Fruit fly (Drosophila melanogaster) whole organism, pupa: ENCODE measurements around the gene nst.

ENCODE experiments used
- CG10348 ChIP-seq: fragments of 200-800 bp; sonication (Bioruptor generic); IDR thresholded peaks from 2 replicates; pipeline ENCODE4 v1.3.6; 2022; ENCODE audit warnings: missing biosample characterization, missing genetic modification characterization
- CG12605 ChIP-seq: fragments of 200-800 bp; sonication (Bioruptor generic); IDR thresholded peaks from 2 replicates; pipeline ENCODE4 v1.3.6; 2022; ENCODE audit warnings: missing biosample characterization, missing genetic modification characterization
- CG13204 ChIP-seq: fragments of 200-800 bp; sonication (Bioruptor generic); optimal IDR thresholded peaks from 2 replicates; lab custom pipeline; 2018; ENCODE audit warnings: missing biosample characterization, mild to moderate bottlenecking, missing genetic modification characterization, moderate library complexity
- CG14655 ChIP-seq: fragments of 200-800 bp; sonication (Bioruptor generic); optimal IDR thresholded peaks from 3 replicates; lab custom pipeline; 2017; ENCODE audit warnings: mild to moderate bottlenecking, missing biosample characterization, missing genetic modification reagents, missing genetic modification characterization
- CG15710 ChIP-seq: fragments of 200-800 bp; sonication (Bioruptor generic); optimal IDR thresholded peaks from 2 replicates; lab custom pipeline; 2018; ENCODE audit warnings: missing biosample characterization, mild to moderate bottlenecking, missing genetic modification characterization, moderate library complexity
- CG17806 ChIP-seq: fragments of 200-800 bp; sonication (Bioruptor generic); optimal IDR thresholded peaks from 2 replicates; lab custom pipeline; 2018; ENCODE audit warnings: missing biosample characterization, mild to moderate bottlenecking, missing genetic modification characterization, moderate library complexity
- CG32121 ChIP-seq: fragments of 200-800 bp; sonication (Bioruptor generic); IDR thresholded peaks from 2 replicates; pipeline ENCODE4 v1.3.6; 2022; ENCODE audit warnings: missing biosample characterization, missing genetic modification characterization
- CG34367 ChIP-seq: fragments of 200-800 bp; sonication (Bioruptor generic); optimal IDR thresholded peaks from 2 replicates; lab custom pipeline; 2018; ENCODE audit warnings: missing biosample characterization, mild to moderate bottlenecking, missing genetic modification characterization
- CG4496 ChIP-seq: fragments of 200-800 bp; sonication (Bioruptor generic); IDR thresholded peaks from 3 replicates; pipeline ENCODE4 v1.3.6; 2022; ENCODE audit warnings: missing biosample characterization, missing genetic modification characterization
- CG8159 ChIP-seq: fragments of 200-800 bp; sonication (Bioruptor generic); optimal IDR thresholded peaks from 3 replicates; lab custom pipeline; 2018; ENCODE audit warnings: missing biosample characterization, mild to moderate bottlenecking, missing genetic modification characterization, moderate library complexity
- CG8301 ChIP-seq: fragments of 200-800 bp; sonication (Bioruptor generic); optimal IDR thresholded peaks from 2 replicates; lab custom pipeline; 2018; ENCODE audit warnings: missing biosample characterization, mild to moderate bottlenecking, missing genetic modification characterization
- CG9948 ChIP-seq: fragments of 200-800 bp; sonication (Bioruptor generic); optimal IDR thresholded peaks from 2 replicates; lab custom pipeline; 2018; ENCODE audit warnings: missing biosample characterization, mild to moderate bottlenecking, missing genetic modification characterization, moderate library complexity
- D1 ChIP-seq: fragments of 200-800 bp; sonication (Bioruptor generic); optimal IDR thresholded peaks from 2 replicates; lab custom pipeline; 2018; ENCODE audit warnings: missing biosample characterization, mild to moderate bottlenecking, missing genetic modification characterization, moderate library complexity
- EcR ChIP-seq: fragments of 200-800 bp; sonication (Bioruptor generic); optimal IDR thresholded peaks from 3 replicates; lab custom pipeline; 2019; ENCODE audit warnings: missing biosample characterization, missing genetic modification characterization, mild to moderate bottlenecking, moderate library complexity, missing genetic modification reagents
- Ets98B ChIP-seq: fragments of 200-800 bp; sonication (Bioruptor generic); IDR thresholded peaks from 2 replicates; pipeline ENCODE4 v1.3.6; 2022; ENCODE audit warnings: missing biosample characterization, missing genetic modification characterization
- Pif1A ChIP-seq: fragments of 200-800 bp; sonication (Bioruptor generic); optimal IDR thresholded peaks from 3 replicates; lab custom pipeline; 2016; ENCODE audit warnings: missing biosample characterization, missing genetic modification characterization
- Pif1B ChIP-seq: fragments of 200-800 bp; sonication (Bioruptor generic); optimal IDR thresholded peaks from 3 replicates; lab custom pipeline; 2016; ENCODE audit warnings: missing biosample characterization, missing genetic modification characterization
- Snoo ChIP-seq: fragments of 200-800 bp; sonication (Bioruptor generic); optimal IDR thresholded peaks from 3 replicates; lab custom pipeline; 2017; ENCODE audit warnings: missing biosample characterization, mild to moderate bottlenecking, missing genetic modification characterization, inconsistent platforms
- fd96Ca ChIP-seq: fragments of 200-800 bp; sonication (Bioruptor generic); IDR thresholded peaks from 3 replicates; pipeline ENCODE4 v1.3.6; 2022; ENCODE audit warnings: missing biosample characterization, missing genetic modification characterization
- gl ChIP-seq: fragments of 200-800 bp; sonication (Bioruptor generic); optimal IDR thresholded peaks from 2 replicates; lab custom pipeline; 2018; ENCODE audit warnings: missing biosample characterization, mild to moderate bottlenecking, missing genetic modification characterization
- rn ChIP-seq: fragments of 200-800 bp; sonication (Bioruptor generic); IDR thresholded peaks from 2 replicates; pipeline ENCODE4 v1.3.6; 2022; ENCODE audit warnings: missing biosample characterization, missing genetic modification characterization

The nst gene

DNA sequence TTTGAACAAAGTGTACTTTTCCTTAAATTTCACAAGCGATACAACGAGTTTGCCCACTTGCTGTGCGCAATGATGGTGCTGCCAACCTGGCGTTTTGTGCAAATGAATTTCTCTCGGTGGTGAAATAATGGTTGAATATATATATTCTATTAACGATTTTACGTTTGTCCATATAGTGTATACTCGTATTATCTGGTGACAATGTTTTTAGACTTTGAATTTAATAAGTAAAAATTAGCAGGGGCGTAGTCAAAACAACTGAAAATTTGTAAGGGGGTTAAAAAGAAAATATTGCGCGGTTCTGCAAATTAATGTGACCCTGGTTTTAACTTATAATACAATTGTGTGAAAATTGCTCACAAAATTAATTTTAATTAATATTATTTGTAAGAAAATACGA lies 6.0 kb downstream of the nst start, which contains the start of the genes ver and Gcn5:
ver (plus strand) TSS at position 47 of the 400 bp plus-strand sequence.
Gcn5 (minus strand) TSS at position 74 of the 400 bp plus-strand sequence.
- peak; percentile 98 for TF ChIP-seq Ets98B (GFP tag; lab: Robert Waterston, UW)
- TF ChIP-seq Pif1A (GFP tag; lab: Kevin White, UChicago): peak; percentile 96
- TF ChIP-seq gl (tag; lab: Kevin White, UChicago): peak; percentile 83
- peak; percentile 92 for TF ChIP-seq CG8159
- TF ChIP-seq CG17806 (tag; lab: Kevin White, UChicago): peak; percentile 94
- peak; percentile 93 for TF ChIP-seq Snoo (tag; lab: Kevin White, UChicago)
- peak; percentile 93 for TF ChIP-seq CG9948 (tag; lab: Kevin White, UChicago)
- TF ChIP-seq Pif1B (GFP tag; lab: Kevin White, UChicago): peak; percentile 97
- TF ChIP-seq CG10348 (GFP tag; lab: Robert Waterston, UW): peak; percentile 90
- peak; percentile 96 for TF ChIP-seq CG12605 (GFP tag; lab: Robert Waterston, UW)
- no peak for TF ChIP-seq D1 (tag; lab: Kevin White, UChicago)
- peak; percentile 95 for TF ChIP-seq CG15710 (tag; lab: Kevin White, UChicago)
- peak; percentile 97 for TF ChIP-seq CG14655 (GFP tag; lab: Kevin White, UChicago)
- TF ChIP-seq CG13204: no peak
- TF ChIP-seq CG8301 (tag; lab: Kevin White, UChicago): peak; percentile 95
- peak; percentile 98 for TF ChIP-seq CG32121 (GFP tag; lab: Robert Waterston, UW)
- TF ChIP-seq CG34367 (tag; lab: Kevin White, UChicago): peak; percentile 91
- peak; percentile 95 for TF ChIP-seq rn (GFP tag; lab: Robert Waterston, UW)
- peak; percentile 96 for TF ChIP-seq fd96Ca (GFP tag; lab: Robert Waterston, UW)
- peak; percentile 99 for TF ChIP-seq CG4496 (GFP tag; lab: Robert Waterston, UW)
- TF ChIP-seq EcR (GFP tag; lab: Kevin White, UChicago): peak; percentile 17

DNA sequence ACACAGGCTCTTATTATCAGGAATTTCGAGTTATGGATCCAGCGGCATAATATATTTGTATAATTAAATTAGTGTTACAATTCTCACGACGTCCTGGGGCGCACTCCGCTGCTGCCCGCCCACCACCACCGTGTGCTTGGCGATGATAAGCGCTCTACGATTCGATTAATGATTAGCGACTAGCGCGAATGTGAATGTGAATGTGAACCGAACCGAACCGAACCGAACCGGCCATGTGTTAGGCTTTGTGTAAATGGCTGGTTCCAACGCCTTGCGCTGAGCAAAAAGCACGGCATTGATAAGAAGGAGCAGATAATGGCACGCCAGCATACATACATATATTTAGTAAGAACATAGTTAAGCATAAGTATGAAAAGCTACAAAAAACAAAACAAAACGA lies 10.7 kb downstream of the nst start:
- TF ChIP-seq CG9948 (tag; lab: Kevin White, UChicago) (no peak), CG32121 (GFP tag; lab: Robert Waterston, UW) (no peak), rn (GFP tag; lab: Robert Waterston, UW) (no peak), CG34367 (tag; lab: Kevin White, UChicago) (no peak), CG4496 (GFP tag; lab: Robert Waterston, UW) (no peak), Ets98B (GFP tag; lab: Robert Waterston, UW) (no peak)

DNA sequence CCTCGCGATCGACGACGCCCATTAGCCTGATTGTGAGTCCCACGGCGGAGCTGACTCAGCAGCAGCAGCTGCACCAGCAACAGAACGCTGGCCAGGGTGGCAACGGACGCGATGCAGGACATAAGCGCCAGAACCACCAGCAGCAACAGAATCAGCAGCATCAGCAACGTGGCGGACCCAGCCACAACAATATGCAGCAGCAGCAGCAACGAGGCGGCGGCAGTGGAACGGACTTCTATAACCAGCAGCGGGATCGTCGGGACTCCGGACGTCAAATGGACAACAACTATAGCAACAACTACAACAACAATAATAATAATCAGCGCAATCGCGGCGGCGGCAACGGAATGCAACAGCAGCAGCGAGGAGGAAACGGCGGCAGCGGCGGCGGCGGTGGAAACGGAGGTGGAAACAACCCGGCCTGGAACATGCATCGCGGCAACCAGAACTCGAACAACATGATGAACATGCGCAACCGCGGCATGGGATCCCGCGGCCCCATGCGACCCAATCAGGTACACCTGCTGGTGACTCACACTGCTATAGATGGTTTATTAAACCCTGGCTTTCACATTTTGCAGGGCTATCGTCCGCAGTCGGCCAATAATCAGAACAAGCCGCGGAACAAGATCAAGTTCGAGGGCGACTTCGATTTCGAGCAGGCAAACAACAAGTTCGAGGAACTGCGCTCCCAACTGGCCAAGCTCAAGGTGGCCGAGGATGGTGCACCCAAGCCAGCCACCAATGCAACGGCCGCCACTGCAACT lies 12.3 kb downstream of the nst start:
- no peak for TF ChIP-seq CG4496 (GFP tag; lab: Robert Waterston, UW)
- TF ChIP-seq EcR (GFP tag; lab: Kevin White, UChicago): peak; percentile 91

DNA sequence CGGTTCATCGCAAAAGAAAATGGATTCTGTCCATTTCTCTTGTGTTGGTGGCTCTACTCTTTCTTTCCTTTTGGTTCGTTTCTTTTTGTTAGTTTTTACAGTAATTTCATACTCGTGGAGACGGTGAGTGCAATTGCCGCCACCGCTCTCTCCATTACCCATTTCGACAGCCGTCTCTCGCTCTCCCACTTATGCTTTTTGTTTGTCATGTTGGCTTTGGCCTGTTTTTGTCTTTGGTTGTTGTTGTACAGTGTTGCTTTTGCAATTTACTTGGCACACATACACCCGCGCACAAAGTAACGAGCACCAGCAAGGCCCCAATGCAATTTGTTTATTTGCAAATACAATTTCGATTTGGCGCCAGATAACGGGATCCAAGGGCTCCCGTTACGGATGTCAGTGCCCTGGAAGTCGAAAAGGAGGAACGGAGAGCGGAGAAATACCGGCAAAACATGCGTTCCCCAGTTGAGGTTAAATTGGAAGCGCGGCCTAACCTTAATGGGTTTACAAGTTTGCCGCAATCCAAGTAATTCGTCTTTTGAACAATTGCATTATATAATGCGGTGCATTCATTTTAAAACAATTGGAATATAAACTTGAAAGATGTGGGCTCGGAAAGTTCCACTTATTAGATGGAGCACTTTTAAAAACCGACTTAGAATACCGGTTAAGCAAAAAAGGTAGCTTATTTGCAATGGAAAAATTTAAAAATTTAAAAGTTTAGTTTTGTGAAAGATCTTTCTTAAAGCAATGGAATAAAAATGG lies 14.1 kb downstream of the nst start:
- TF ChIP-seq Pif1B (GFP tag; lab: Kevin White, UChicago) (peak; percentile 61), D1 (tag; lab: Kevin White, UChicago) (peak; percentile 52), CG34367 (tag; lab: Kevin White, UChicago) (peak; percentile 68), CG13204 (peak; percentile 80), Snoo (tag; lab: Kevin White, UChicago) (peak; percentile 7), CG8159 (peak; percentile 56), CG15710 (tag; lab: Kevin White, UChicago) (peak; percentile 64), CG32121 (GFP tag; lab: Robert Waterston, UW) (peak; percentile 70), CG8301 (tag; lab: Kevin White, UChicago) (peak; percentile 82), gl (tag; lab: Kevin White, UChicago) (peak; percentile 95), Pif1A (GFP tag; lab: Kevin White, UChicago) (peak; percentile 80), rn (GFP tag; lab: Robert Waterston, UW) (0 out of 2 replicates have a peak, but pooled peaks have one; percentile 26), Ets98B (GFP tag; lab: Robert Waterston, UW) (peak; percentile 84), CG4496 (GFP tag; lab: Robert Waterston, UW) (peak; percentile 89), fd96Ca (GFP tag; lab: Robert Waterston, UW) (peak; percentile 68; the same call in 2 of the 3 replicates), CG9948 (tag; lab: Kevin White, UChicago) (peak; percentile 35), CG10348 (GFP tag; lab: Robert Waterston, UW) (no peak), CG14655 (GFP tag; lab: Kevin White, UChicago) (peak; percentile 85), EcR (GFP tag; lab: Kevin White, UChicago) (peak; percentile 93), CG17806 (tag; lab: Kevin White, UChicago) (peak; percentile 49), CG12605 (GFP tag; lab: Robert Waterston, UW) (peak; percentile 95)

DNA sequence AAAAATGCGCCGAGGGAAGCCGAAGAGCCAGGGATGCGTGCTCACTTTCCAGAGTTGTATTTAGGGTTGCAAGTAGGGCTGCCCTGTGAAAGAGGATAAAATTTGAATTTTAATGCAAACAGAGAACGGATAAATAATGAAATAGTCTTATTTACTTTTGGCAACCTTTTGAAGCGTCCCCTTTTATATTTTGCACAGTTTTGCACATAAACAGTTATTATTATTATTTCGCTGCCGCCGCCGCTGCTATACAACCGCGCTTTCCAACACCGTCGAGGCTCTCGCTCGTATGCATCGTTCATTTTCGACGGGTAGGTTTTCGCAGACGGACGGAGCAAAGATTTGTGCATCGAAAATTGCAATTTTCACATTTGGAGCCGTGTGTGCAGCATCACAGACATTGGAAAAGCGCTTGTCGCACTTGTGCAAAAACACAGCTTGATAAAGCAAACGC lies 15.2 kb downstream of the nst start, which contains the start of the genes sti and tral:
sti (minus strand) TSS at position 54 of the 454 bp plus-strand sequence.
tral (plus strand) TSS at position 298 of the 454 bp plus-strand sequence.
- TF ChIP-seq D1 (tag; lab: Kevin White, UChicago) (no peak), CG34367 (tag; lab: Kevin White, UChicago) (peak; percentile 36), CG17806 (tag; lab: Kevin White, UChicago) (peak; percentile 54), CG10348 (GFP tag; lab: Robert Waterston, UW) (no peak), EcR (GFP tag; lab: Kevin White, UChicago) (no peak), CG8301 (tag; lab: Kevin White, UChicago) (no peak), CG32121 (GFP tag; lab: Robert Waterston, UW) (peak; percentile 41; the same call in 1 of the 2 replicates), fd96Ca (GFP tag; lab: Robert Waterston, UW) (peak; percentile 72), Pif1B (GFP tag; lab: Kevin White, UChicago) (no peak), gl (tag; lab: Kevin White, UChicago) (no peak), CG8159 (peak; percentile 70), CG9948 (tag; lab: Kevin White, UChicago) (peak; percentile 39), CG14655 (GFP tag; lab: Kevin White, UChicago) (no peak), CG15710 (tag; lab: Kevin White, UChicago) (peak; percentile 68), CG12605 (GFP tag; lab: Robert Waterston, UW) (no peak), rn (GFP tag; lab: Robert Waterston, UW) (peak; percentile 43; the same call in 1 of the 2 replicates), Snoo (tag; lab: Kevin White, UChicago) (peak; percentile 74), CG4496 (GFP tag; lab: Robert Waterston, UW) (peak; percentile 76), Ets98B (GFP tag; lab: Robert Waterston, UW) (peak; percentile 71)
